Worm (Caenorhabditis elegans) whole organism, young adult: ENCODE data around the gene rps-8.
A peak's percentile ranks its signal among the peaks of the same experiment; 100 is the strongest.

Experiments used
- B0019.2 ChIP-seq: fragments of 200-800 bp; sonication (Bioruptor generic); conservative IDR thresholded peaks from 2 replicates; pipeline ENCODE4 v1.3.6; 2022; ENCODE audit warnings: missing genetic modification reagents, missing genetic modification characterization, missing compliant biosample characterization
- B0035.1 ChIP-seq: sonication (generic microtip); optimal IDR thresholded peaks from 2 replicates; lab custom pipeline; 2016; ENCODE audit warnings: missing genetic modification characterization, mild to moderate bottlenecking, missing compliant biosample characterization, missing genotype, missing genetic modification reagents
- F10E7.11 ChIP-seq: sonication (generic microtip); optimal IDR thresholded peaks from 2 replicates; lab custom pipeline; 2017; ENCODE audit warnings: mild to moderate bottlenecking, missing genetic modification characterization, moderate library complexity, missing compliant biosample characterization
- F22D6.2 ChIP-seq: sonication (generic microtip); optimal IDR thresholded peaks from 2 replicates; lab custom pipeline; 2016; ENCODE audit warnings: mild to moderate bottlenecking, missing genetic modification characterization, missing compliant biosample characterization
- F33H1.4 ChIP-seq: fragments of 200-800 bp; sonication (Bioruptor generic); IDR thresholded peaks from 2 replicates; pipeline ENCODE4 v1.3.6; 2022; ENCODE audit warnings: missing genetic modification reagents, missing genetic modification characterization, missing compliant biosample characterization
- F49E8.2 ChIP-seq: sonication (generic microtip); optimal IDR thresholded peaks from 3 replicates; lab custom pipeline; 2017; ENCODE audit warnings: missing genetic modification characterization, mild to moderate bottlenecking, missing compliant biosample characterization, antibody characterized with exemption, moderate library complexity; ENCODE audit not compliant: insufficient read depth
- F52B5.7 ChIP-seq: sonication (generic microtip); optimal IDR thresholded peaks from 2 replicates; lab custom pipeline; 2016; ENCODE audit warnings: mild to moderate bottlenecking, missing genetic modification characterization, missing compliant biosample characterization
- T07F8.4 ChIP-seq: sonication (generic microtip); optimal IDR thresholded peaks from 2 replicates; lab custom pipeline; 2016; ENCODE audit warnings: mild to moderate bottlenecking, missing genetic modification characterization, moderate library complexity, missing compliant biosample characterization
- akir-1 ChIP-seq: fragments of 200-800 bp; sonication (Bioruptor generic); optimal IDR thresholded peaks from 2 replicates; lab custom pipeline; 2018; ENCODE audit warnings: mild to moderate bottlenecking, missing genetic modification characterization, moderate library complexity, missing compliant biosample characterization
- attf-5 ChIP-seq: fragments of 200-800 bp; sonication (Bioruptor generic); optimal IDR thresholded peaks from 2 replicates; lab custom pipeline; 2018; ENCODE audit warnings: mild to moderate bottlenecking, missing genetic modification characterization, missing compliant biosample characterization
- bed-2 ChIP-seq: fragments of 200-800 bp; sonication (Bioruptor generic); IDR thresholded peaks from 2 replicates; pipeline ENCODE4 v1.3.6; 2022; ENCODE audit warnings: missing genetic modification reagents, missing genetic modification characterization, missing compliant biosample characterization
- cebp-2 ChIP-seq: fragments of 200-800 bp; sonication (Bioruptor generic); IDR thresholded peaks from 2 replicates; pipeline ENCODE4 v1.3.6; 2022; ENCODE audit warnings: missing genetic modification characterization, missing compliant biosample characterization
- ceh-100 ChIP-seq: fragments of 200-800 bp; sonication (Bioruptor generic); IDR thresholded peaks from 2 replicates; pipeline ENCODE4 v1.3.6; 2022; ENCODE audit warnings: missing genetic modification reagents, missing genetic modification characterization, missing compliant biosample characterization
- die-1 ChIP-seq: sonication (generic microtip); optimal IDR thresholded peaks from 2 replicates; lab custom pipeline; 2016; ENCODE audit warnings: missing genotype, mild to moderate bottlenecking, missing genetic modification characterization, missing compliant biosample characterization
- dpff-1 ChIP-seq: sonication (generic microtip); optimal IDR thresholded peaks from 2 replicates; lab custom pipeline; 2017; ENCODE audit warnings: mild to moderate bottlenecking, missing genetic modification characterization, missing compliant biosample characterization
- efl-1 ChIP-seq: fragments of 150-350 bp; optimal IDR thresholded peaks from 2 replicates; lab custom pipeline; 2014; ENCODE audit warnings: missing biosample characterization, missing genetic modification reagents, missing genetic modification characterization
- egl-18 ChIP-seq: fragments of 200-800 bp; sonication (Bioruptor generic); IDR thresholded peaks from 2 replicates; pipeline ENCODE4 v1.3.6; 2022; ENCODE audit warnings: missing genetic modification reagents, missing genetic modification characterization, missing compliant biosample characterization
- egl-44 ChIP-seq: fragments of 200-800 bp; sonication (Bioruptor generic); IDR thresholded peaks from 2 replicates; pipeline ENCODE4 v1.3.6; 2022; ENCODE audit warnings: missing genetic modification reagents, missing genetic modification characterization, missing compliant biosample characterization
- fkh-3 ChIP-seq: sonication (generic microtip); optimal IDR thresholded peaks from 2 replicates; lab custom pipeline; 2016; ENCODE audit warnings: mild to moderate bottlenecking, missing genetic modification characterization, missing compliant biosample characterization
- gei-17 ChIP-seq: fragments of 200-800 bp; sonication (Bioruptor generic); optimal IDR thresholded peaks from 2 replicates; lab custom pipeline; 2018; ENCODE audit warnings: mild to moderate bottlenecking, missing genetic modification characterization, missing compliant biosample characterization
- him-1 ChIP-seq: sonication (generic microtip); optimal IDR thresholded peaks from 2 replicates; lab custom pipeline; 2016; ENCODE audit warnings: missing genotype, missing genetic modification reagents, missing genetic modification characterization, missing compliant biosample characterization
- hmg-1.2 ChIP-seq: fragments of 200-800 bp; sonication (Bioruptor generic); IDR thresholded peaks from 2 replicates; pipeline ENCODE4 v1.3.6; 2022; ENCODE audit warnings: missing genetic modification reagents, missing genetic modification characterization, missing compliant biosample characterization
- hmg-20 ChIP-seq: fragments of 200-800 bp; sonication (Bioruptor generic); IDR thresholded peaks from 2 replicates; pipeline ENCODE4 v1.3.6; 2022; ENCODE audit warnings: missing genetic modification reagents, missing genetic modification characterization, missing compliant biosample characterization
- hsf-1 ChIP-seq: fragments of 200-800 bp; sonication (Bioruptor generic); IDR thresholded peaks from 2 replicates; pipeline ENCODE4 v1.3.6; 2022; ENCODE audit warnings: missing genetic modification reagents, missing genetic modification characterization, missing compliant biosample characterization
- let-607 ChIP-seq, 2 experiments: fragments of 200-800 bp in 1 of 2; sonication (Bioruptor generic) in 1 of 2; sonication (generic microtip) in 1 of 2; optimal IDR thresholded peaks; 2 replicates each; lab custom pipeline; 2016 to 2018; ENCODE audit warnings: mild to moderate bottlenecking in 2 of 2, missing compliant biosample characterization in 2 of 2, missing genetic modification characterization in 2 of 2, moderate library complexity in 2 of 2, missing genotype in 1 of 2
- lin-26 ChIP-seq: fragments of 200-800 bp; sonication (Bioruptor generic); IDR thresholded peaks from 2 replicates; pipeline ENCODE4 v1.3.6; 2022; ENCODE audit warnings: missing genetic modification reagents, missing genetic modification characterization, missing compliant biosample characterization
- lir-1 ChIP-seq: fragments of 200-800 bp; sonication (Bioruptor generic); conservative IDR thresholded peaks from 2 replicates; pipeline ENCODE4 v1.3.6; 2022; ENCODE audit warnings: missing genetic modification reagents, missing genetic modification characterization, missing compliant biosample characterization
- lsl-1 ChIP-seq: fragments of 200-800 bp; sonication (Bioruptor generic); optimal IDR thresholded peaks from 2 replicates; lab custom pipeline; 2018; ENCODE audit warnings: mild to moderate bottlenecking, missing genetic modification characterization, moderate library complexity, missing compliant biosample characterization
- lsy-27 ChIP-seq: sonication (generic microtip); optimal IDR thresholded peaks from 2 replicates; lab custom pipeline; 2017; ENCODE audit warnings: missing genetic modification characterization, mild to moderate bottlenecking, missing compliant biosample characterization, antibody characterized with exemption, missing genotype, borderline replicate concordance; ENCODE audit not compliant: insufficient read depth
- madf-3 ChIP-seq: fragments of 200-800 bp; sonication (Bioruptor generic); IDR thresholded peaks from 2 replicates; pipeline ENCODE4 v1.3.6; 2022; ENCODE audit warnings: missing genetic modification reagents, missing genetic modification characterization, missing compliant biosample characterization
- madf-6 ChIP-seq: fragments of 200-800 bp; sonication (Bioruptor generic); IDR thresholded peaks from 2 replicates; pipeline ENCODE4 v1.3.6; 2022; ENCODE audit warnings: missing genetic modification reagents, missing genetic modification characterization, missing compliant biosample characterization
- mcd-1 ChIP-seq: fragments of 200-800 bp; sonication (Bioruptor generic); IDR thresholded peaks from 2 replicates; pipeline ENCODE4 v1.3.6; 2022; ENCODE audit warnings: missing genetic modification reagents, missing genetic modification characterization, missing compliant biosample characterization
- mel-28 ChIP-seq: sonication (generic microtip); optimal IDR thresholded peaks from 2 replicates; lab custom pipeline; 2016; ENCODE audit warnings: borderline replicate concordance, mild to moderate bottlenecking, missing genetic modification characterization, missing compliant biosample characterization
- nfya-2 ChIP-seq: fragments of 200-800 bp; sonication (Bioruptor generic); IDR thresholded peaks from 2 replicates; pipeline ENCODE4 v1.3.6; 2022; ENCODE audit warnings: missing genetic modification reagents, missing genetic modification characterization, missing compliant biosample characterization
- nfyb-1 ChIP-seq: fragments of 200-800 bp; sonication (Bioruptor generic); IDR thresholded peaks from 2 replicates; pipeline ENCODE4 v1.3.6; 2022; ENCODE audit warnings: missing genetic modification reagents, missing genetic modification characterization, missing compliant biosample characterization
- nhr-80 ChIP-seq: sonication (generic microtip); optimal IDR thresholded peaks from 2 replicates; lab custom pipeline; 2016; ENCODE audit warnings: missing genetic modification characterization, missing compliant biosample characterization
- nhr-90 ChIP-seq: sonication (generic microtip); optimal IDR thresholded peaks from 2 replicates; lab custom pipeline; 2016; ENCODE audit warnings: missing genotype, mild to moderate bottlenecking, missing genetic modification characterization, missing compliant biosample characterization
- pha-4 ChIP-seq: fragments of 150-350 bp; sonication (generic microtip); optimal IDR thresholded peaks from 2 replicates; lab custom pipeline; 2014; ENCODE audit warnings: missing biosample characterization, missing genetic modification reagents, missing genetic modification characterization
- rcor-1 ChIP-seq: fragments of 200-800 bp; sonication (Bioruptor generic); IDR thresholded peaks from 2 replicates; pipeline ENCODE4 v1.3.6; 2022; ENCODE audit warnings: missing genetic modification reagents, missing genetic modification characterization, missing compliant biosample characterization
- sea-2 ChIP-seq: fragments of 200-800 bp; sonication (Bioruptor generic); IDR thresholded peaks from 2 replicates; pipeline ENCODE4 v1.3.6; 2022; ENCODE audit warnings: missing genetic modification characterization, missing compliant biosample characterization
- snpc-4 ChIP-seq, 5 experiments: fragments of 150-350 bp in 1 of 5; sonication (generic microtip) in 4 of 5; optimal IDR thresholded peaks; 2 replicates each; lab custom pipeline; 2014 to 2018; ENCODE audit warnings: missing genetic modification characterization in 5 of 5, missing biosample characterization in 3 of 5, antibody characterized with exemption in 2 of 5, mild to moderate bottlenecking in 2 of 5, missing compliant biosample characterization in 2 of 5, missing genotype in 2 of 5, moderate library complexity in 2 of 5, missing genetic modification reagents in 1 of 5
- unc-62 ChIP-seq: fragments of 150-350 bp; optimal IDR thresholded peaks from 2 replicates; lab custom pipeline; 2014; ENCODE audit warnings: missing biosample characterization, missing genetic modification reagents, missing genetic modification characterization
- ztf-22 ChIP-seq: fragments of 200-800 bp; sonication (Bioruptor generic); optimal IDR thresholded peaks from 2 replicates; lab custom pipeline; 2018; ENCODE audit warnings: mild to moderate bottlenecking, missing genetic modification characterization, moderate library complexity, missing compliant biosample characterization
- ztf-25 ChIP-seq: fragments of 200-800 bp; sonication (Bioruptor generic); IDR thresholded peaks from 2 replicates; pipeline ENCODE4 v1.3.6; 2022; ENCODE audit warnings: missing genetic modification reagents, missing genetic modification characterization, missing compliant biosample characterization
- ztf-26 ChIP-seq: sonication (generic microtip); optimal IDR thresholded peaks from 2 replicates; lab custom pipeline; 2017; ENCODE audit warnings: missing genetic modification characterization, missing compliant biosample characterization
- ztf-28 ChIP-seq: fragments of 200-800 bp; sonication (Bioruptor generic); IDR thresholded peaks from 2 replicates; pipeline ENCODE4 v1.3.6; 2022; ENCODE audit warnings: missing genetic modification reagents, missing genetic modification characterization, missing compliant biosample characterization
- ztf-3 ChIP-seq: fragments of 200-800 bp; sonication (Bioruptor generic); optimal IDR thresholded peaks from 2 replicates; lab custom pipeline; 2018; ENCODE audit warnings: mild to moderate bottlenecking, missing genetic modification characterization, missing compliant biosample characterization
- ztf-6 ChIP-seq: fragments of 200-800 bp; sonication (Bioruptor generic); IDR thresholded peaks from 2 replicates; pipeline ENCODE4 v1.3.6; 2022; ENCODE audit warnings: missing genetic modification reagents, missing genetic modification characterization, missing compliant biosample characterization

Gene rps-8

ce11 chrIV:7319931-7320435 lies 6.3 kb upstream of the rps-8 start (continued):
- TF ChIP-seq die-1 (no peak), ztf-25 (no peak), madf-6 (GFP tag; lab: Robert Waterston, UW) (0 out of 2 replicates have a peak, but pooled peaks have one; percentile 19), mcd-1 (GFP tag; lab: Robert Waterston, UW) (peak; percentile 70), B0035.1 (tag; lab: Kevin White, UChicago) (no peak), ztf-6 (GFP tag; lab: Robert Waterston, UW) (no peak), him-1 (tag; lab: Kevin White, UChicago) (no peak), let-607 (tag; optimal IDR thresholded peaks at IDR 0.05; lab: Kevin White, UChicago) (peak in 1 of 2 experiments; percentile 6), nhr-90 (peak; percentile 19), ztf-22 (no peak), unc-62 (GFP tag; lab: Kevin White, UChicago) (no peak), gei-17 (GFP tag; lab: Kevin White, UChicago) (peak; percentile 52), pha-4 (no peak), F52B5.7 (tag; lab: Kevin White, UChicago) (no peak), B0019.2 (GFP tag; lab: Robert Waterston, UW) (no peak), F22D6.2 (tag; lab: Kevin White, UChicago) (peak; percentile 29), attf-5 (GFP tag; lab: Kevin White, UChicago) (peak; percentile 88), sea-2 (no peak), F49E8.2 (tag; lab: Kevin White, UChicago) (no peak), ztf-28 (GFP tag; lab: Robert Waterston, UW) (no peak), bed-2 (no peak), ztf-26 (peak; percentile 53), fkh-3 (tag; lab: Kevin White, UChicago) (no peak), ztf-3 (GFP tag; lab: Kevin White, UChicago) (no peak), F10E7.11 (tag; lab: Kevin White, UChicago) (no peak), lsy-27 (no peak), lin-26 (GFP tag; lab: Robert Waterston, UW) (no peak), dpff-1 (tag; lab: Kevin White, UChicago) (no peak), nfya-2 (GFP tag; lab: Robert Waterston, UW) (no peak), madf-3 (GFP tag; lab: Robert Waterston, UW) (no peak), efl-1 (GFP tag; lab: Kevin White, UChicago) (no peak), nhr-80 (tag; lab: Kevin White, UChicago) (peak; percentile 92), T07F8.4 (tag; lab: Kevin White, UChicago) (no peak), lsl-1 (no peak), cebp-2 (GFP tag; lab: Robert Waterston, UW) (no peak), ceh-100 (peak; percentile 33; the same call in 1 of the 2 replicates), egl-44 (GFP tag; lab: Robert Waterston, UW) (no peak), snpc-4 (GFP tag; optimal IDR thresholded peaks at IDR 0.05; lab: Kevin White, UChicago) (peak; percentile 5), snpc-4 (tag; optimal IDR thresholded peaks at IDR 0.05; lab: Kevin White, UChicago) (peak in 3 of 4 experiments; percentile 44 to 77 (median 66)), F33H1.4 (GFP tag; lab: Robert Waterston, UW) (peak; percentile 37; the same call in 1 of the 2 replicates), mel-28 (tag; lab: Kevin White, UChicago) (no peak), hmg-20 (GFP tag; lab: Robert Waterston, UW) (no peak), hsf-1 (GFP tag; lab: Robert Waterston, UW) (no peak), hmg-1.2 (GFP tag; lab: Robert Waterston, UW) (peak; percentile 97), lir-1 (GFP tag; lab: Robert Waterston, UW) (no peak), nfyb-1 (GFP tag; lab: Robert Waterston, UW) (peak; percentile 80; the same call in 1 of the 2 replicates), egl-18 (GFP tag; lab: Robert Waterston, UW) (no peak), rcor-1 (GFP tag; lab: Robert Waterston, UW) (no peak), akir-1 (GFP tag; lab: Kevin White, UChicago) (no peak)
- TF ChIP-seq, all 124 proteins: peak for 35
